Worm (Caenorhabditis elegans) whole organism, L2 larva: ENCODE results near the gene T11B7.5.

Experiments used
- C34F6.9 ChIP-seq: fragments of 150-350 bp; optimal IDR thresholded peaks from 2 replicates; lab custom pipeline; 2014; ENCODE audit warnings: missing biosample characterization, missing genetic modification characterization
- F13H6.1 ChIP-seq: sonication (generic microtip); optimal IDR thresholded peaks from 2 replicates; lab custom pipeline; 2016; ENCODE audit warnings: missing genetic modification characterization, missing compliant biosample characterization
- R02D3.7 ChIP-seq: fragments of 150-350 bp; optimal IDR thresholded peaks from 2 replicates; lab custom pipeline; 2014; ENCODE audit warnings: missing biosample characterization, missing genetic modification characterization
- Y55F3AM.14 ChIP-seq: fragments of 200-800 bp; sonication (Bioruptor generic); optimal IDR thresholded peaks from 2 replicates; lab custom pipeline; 2018; ENCODE audit warnings: mild to moderate bottlenecking, missing genetic modification characterization, missing compliant biosample characterization
- ZK546.5 ChIP-seq: sonication (generic microtip); optimal IDR thresholded peaks from 2 replicates; lab custom pipeline; 2017; ENCODE audit warnings: missing biosample characterization, missing genetic modification characterization
- alr-1 ChIP-seq: fragments of 150-350 bp; optimal IDR thresholded peaks from 2 replicates; lab custom pipeline; 2014; ENCODE audit warnings: missing biosample characterization, missing genetic modification characterization
- aly-2 ChIP-seq: fragments of 150-350 bp; optimal IDR thresholded peaks from 2 replicates; lab custom pipeline; 2014; ENCODE audit warnings: missing biosample characterization, missing genetic modification characterization
- ama-1 ChIP-seq: fragments of 150-350 bp; optimal IDR thresholded peaks from 2 replicates; lab custom pipeline; 2018; ENCODE audit warnings: inconsistent platforms
- blmp-1 ChIP-seq: sonication (generic microtip); optimal IDR thresholded peaks from 2 replicates; lab custom pipeline; 2017; ENCODE audit warnings: missing genetic modification characterization, mild to moderate bottlenecking, missing compliant biosample characterization, antibody characterized with exemption, moderate library complexity; ENCODE audit not compliant: insufficient read depth
- ceh-16 ChIP-seq: fragments of 150-350 bp; optimal IDR thresholded peaks from 2 replicates; lab custom pipeline; 2014; ENCODE audit warnings: missing biosample characterization, missing genetic modification characterization
- ceh-82 ChIP-seq: fragments of 150-350 bp; optimal IDR thresholded peaks from 2 replicates; lab custom pipeline; 2014; ENCODE audit warnings: missing biosample characterization, missing genetic modification characterization
- crh-2 ChIP-seq: sonication (generic microtip); optimal IDR thresholded peaks from 2 replicates; lab custom pipeline; 2017; ENCODE audit warnings: missing biosample characterization, missing genetic modification characterization
- dmd-4 ChIP-seq: sonication (generic microtip); optimal IDR thresholded peaks from 2 replicates; lab custom pipeline; 2017; ENCODE audit warnings: missing biosample characterization, missing genetic modification characterization
- egl-27 ChIP-seq: sonication (generic microtip); optimal IDR thresholded peaks from 3 replicates; lab custom pipeline; 2017; ENCODE audit warnings: missing biosample characterization, missing genetic modification reagents, missing genetic modification characterization
- elt-1 ChIP-seq: fragments of 150-350 bp; optimal IDR thresholded peaks from 2 replicates; lab custom pipeline; 2014; ENCODE audit warnings: missing biosample characterization, missing genetic modification characterization
- elt-3 ChIP-seq: sonication (generic microtip); optimal IDR thresholded peaks from 2 replicates; lab custom pipeline; 2017; ENCODE audit warnings: missing biosample characterization, missing genetic modification characterization
- fos-1 ChIP-seq: fragments of 150-350 bp; optimal IDR thresholded peaks from 2 replicates; lab custom pipeline; 2014; ENCODE audit warnings: missing biosample characterization, missing genetic modification characterization
- gmeb-1 ChIP-seq: fragments of 150-350 bp; optimal IDR thresholded peaks from 2 replicates; lab custom pipeline; 2014; ENCODE audit warnings: missing biosample characterization, missing genetic modification characterization
- lin-39 ChIP-seq: fragments of 150-350 bp; optimal IDR thresholded peaks from 2 replicates; lab custom pipeline; 2014; ENCODE audit warnings: missing biosample characterization, missing genetic modification reagents, missing genetic modification characterization
- mbf-1 ChIP-seq: sonication (generic microtip); optimal IDR thresholded peaks from 2 replicates; lab custom pipeline; 2017; ENCODE audit warnings: missing biosample characterization, missing genetic modification characterization
- nhr-10 ChIP-seq: sonication (generic microtip); optimal IDR thresholded peaks from 2 replicates; lab custom pipeline; 2017; ENCODE audit warnings: missing biosample characterization, missing genetic modification characterization
- nhr-11 ChIP-seq: fragments of 150-350 bp; optimal IDR thresholded peaks from 2 replicates; lab custom pipeline; 2014; ENCODE audit warnings: missing biosample characterization, missing genetic modification characterization
- nhr-129 ChIP-seq: fragments of 150-350 bp; optimal IDR thresholded peaks from 2 replicates; lab custom pipeline; 2014; ENCODE audit warnings: missing biosample characterization, missing genetic modification characterization
- nhr-21 ChIP-seq: fragments of 150-350 bp; optimal IDR thresholded peaks from 2 replicates; lab custom pipeline; 2014; ENCODE audit warnings: missing biosample characterization, missing genetic modification characterization
- nhr-23 ChIP-seq: fragments of 150-350 bp; optimal IDR thresholded peaks from 2 replicates; lab custom pipeline; 2014; ENCODE audit warnings: missing biosample characterization, missing genetic modification reagents, missing genetic modification characterization
- nhr-237 ChIP-seq: fragments of 150-350 bp; optimal IDR thresholded peaks from 2 replicates; lab custom pipeline; 2014; ENCODE audit warnings: missing biosample characterization, missing genetic modification characterization
- nhr-25 ChIP-seq: fragments of 150-350 bp; sonication (generic microtip); optimal IDR thresholded peaks from 3 replicates; lab custom pipeline; 2014; ENCODE audit warnings: missing biosample characterization, missing genetic modification characterization
- nhr-77 ChIP-seq: fragments of 150-350 bp; optimal IDR thresholded peaks from 2 replicates; lab custom pipeline; 2014; ENCODE audit warnings: missing biosample characterization, missing genetic modification characterization
- sem-4 ChIP-seq: fragments of 150-350 bp; optimal IDR thresholded peaks from 2 replicates; lab custom pipeline; 2014; ENCODE audit warnings: missing biosample characterization, missing genetic modification reagents, missing genetic modification characterization
- sma-3 ChIP-seq: sonication (generic microtip); optimal IDR thresholded peaks from 2 replicates; lab custom pipeline; 2016; ENCODE audit warnings: missing genetic modification reagents, missing genetic modification characterization, missing compliant biosample characterization
- sma-9 ChIP-seq, 2 experiments: fragments of 150-350 bp in 1 of 2; sonication (generic microtip) in 1 of 2; optimal IDR thresholded peaks; 2 replicates each; lab custom pipeline; 2014 to 2016; ENCODE audit warnings: missing genetic modification characterization in 2 of 2, mild to moderate bottlenecking in 1 of 2, missing biosample characterization in 1 of 2, missing compliant biosample characterization in 1 of 2, missing genetic modification reagents in 1 of 2, moderate library complexity in 1 of 2
- snpc-4 ChIP-seq: fragments of 150-350 bp; optimal IDR thresholded peaks from 2 replicates; lab custom pipeline; 2014; ENCODE audit warnings: missing biosample characterization, missing genetic modification characterization
- unc-39 ChIP-seq: fragments of 150-350 bp; optimal IDR thresholded peaks from 2 replicates; lab custom pipeline; 2014; ENCODE audit warnings: missing biosample characterization, missing genetic modification characterization
- unc-55 ChIP-seq: fragments of 150-350 bp; sonication (generic microtip); optimal IDR thresholded peaks from 3 replicates; lab custom pipeline; 2014; ENCODE audit warnings: missing biosample characterization, missing genetic modification reagents, missing genetic modification characterization
- ztf-1 ChIP-seq: fragments of 200-800 bp; sonication (Bioruptor generic); conservative IDR thresholded peaks from 2 replicates; pipeline ENCODE4 v1.3.6; 2022; ENCODE audit warnings: missing genetic modification characterization, missing compliant biosample characterization
- ztf-4 ChIP-seq: fragments of 150-350 bp; optimal IDR thresholded peaks from 2 replicates; lab custom pipeline; 2014; ENCODE audit warnings: missing biosample characterization, missing genetic modification characterization

Gene T11B7.5

ce11 chrIV:8816617-8817016 lies 39.2 kb downstream of the T11B7.5 start:
- TF ChIP-seq nhr-21 = no peak
- TF ChIP-seq nhr-237 (tag; lab: Kevin White, UChicago) = no peak
- no peak for TF ChIP-seq gmeb-1 (tag; lab: Kevin White, UChicago)
- no peak for TF ChIP-seq dmd-4
- TF ChIP-seq ama-1 (lab: Kevin White, UChicago) = no peak
- TF ChIP-seq R02D3.7 (tag; lab: Kevin White, UChicago) = no peak
- no peak for TF ChIP-seq ceh-16 (tag; lab: Kevin White, UChicago)
- no peak for TF ChIP-seq elt-1 (tag; lab: Kevin White, UChicago)
- TF ChIP-seq unc-39 (tag; lab: Kevin White, UChicago) = no peak
- no peak for TF ChIP-seq crh-2 (tag; lab: Kevin White, UChicago)
- no peak for TF ChIP-seq mbf-1 (tag; lab: Kevin White, UChicago)
- no peak for TF ChIP-seq ztf-1 (GFP tag; lab: Robert Waterston, UW)
- no peak for TF ChIP-seq nhr-23 (tag; lab: Kevin White, UChicago)
- no peak for TF ChIP-seq nhr-11 (tag; lab: Kevin White, UChicago)
- TF ChIP-seq egl-27 = no peak
- no peak for TF ChIP-seq fos-1 (tag; lab: Kevin White, UChicago)
- no peak for TF ChIP-seq nhr-77 (tag; lab: Kevin White, UChicago)

ce11 chrIV:8816029-8816428 lies 39.8 kb downstream of the T11B7.5 start, which contains the start of gene grsp-2:
grsp-2 (plus strand) TSS chrIV:8816329.
- peak; percentile 35 for TF ChIP-seq sma-3 (GFP tag; lab: Kevin White, UChicago)
- TF ChIP-seq alr-1 = no peak

- TF ChIP-seq lin-39 = no peak
- TF ChIP-seq sma-9 (GFP tag; optimal IDR thresholded peaks at IDR 0.05; lab: Kevin White, UChicago) = peak; percentile 55
- TF ChIP-seq sma-9 (tag; optimal IDR thresholded peaks at IDR 0.05; lab: Kevin White, UChicago) = no peak
- no peak for TF ChIP-seq gmeb-1 (tag; lab: Kevin White, UChicago)
- TF ChIP-seq unc-55 (GFP tag; lab: Kevin White, UChicago) = no peak
- TF ChIP-seq nhr-21 = peak; percentile 23
- TF ChIP-seq snpc-4 = no peak
- TF ChIP-seq mbf-1 (tag; lab: Kevin White, UChicago) = no peak
- no peak for TF ChIP-seq nhr-10 (tag; lab: Kevin White, UChicago)
- TF ChIP-seq elt-3 (tag; lab: Kevin White, UChicago) = no peak
- TF ChIP-seq ztf-4 (tag; lab: Kevin White, UChicago) = no peak
- peak; percentile 21 for TF ChIP-seq sma-3 (GFP tag; lab: Kevin White, UChicago)
- no peak for TF ChIP-seq blmp-1 (tag; lab: Kevin White, UChicago)
- TF ChIP-seq Y55F3AM.14 (GFP tag; lab: Kevin White, UChicago) = no peak
- TF ChIP-seq nhr-25 (tag; lab: Kevin White, UChicago) = peak; percentile 29
- TF ChIP-seq ZK546.5 (tag; lab: Kevin White, UChicago) = no peak
- TF ChIP-seq sem-4 = no peak
These were observed 40.7 kb downstream of the T11B7.5 start for ce11 chrIV:8815162-8815561.

ce11 chrIV:8813614-8814013 lies 42.2 kb downstream of the T11B7.5 start, which contains the start of gene exc-5:
exc-5 (minus strand) TSS chrIV:8813670.
- TF ChIP-seq elt-3 (tag; lab: Kevin White, UChicago) = no peak
- no peak for TF ChIP-seq ceh-16 (tag; lab: Kevin White, UChicago)
- peak; percentile 13 for TF ChIP-seq nhr-129 (tag; lab: Kevin White, UChicago)
- peak; percentile 51 for TF ChIP-seq F13H6.1
- TF ChIP-seq ZK546.5 (tag; lab: Kevin White, UChicago) = no peak
- TF ChIP-seq sma-9 (GFP tag; optimal IDR thresholded peaks at IDR 0.05; lab: Kevin White, UChicago) = peak; percentile 28
- no peak for TF ChIP-seq sma-9 (tag; optimal IDR thresholded peaks at IDR 0.05; lab: Kevin White, UChicago)
- no peak for TF ChIP-seq dmd-4
- TF ChIP-seq C34F6.9 (tag; lab: Kevin White, UChicago) = peak; percentile 8
- TF ChIP-seq ceh-82 = no peak
- TF ChIP-seq gmeb-1 (tag; lab: Kevin White, UChicago) = no peak
- no peak for TF ChIP-seq unc-55 (GFP tag; lab: Kevin White, UChicago)
- TF ChIP-seq nhr-21 = no peak
- no peak for TF ChIP-seq aly-2 (tag; lab: Kevin White, UChicago)
- TF ChIP-seq nhr-237 (tag; lab: Kevin White, UChicago) = no peak
- no peak for TF ChIP-seq nhr-25 (tag; lab: Kevin White, UChicago)
- no peak for TF ChIP-seq mbf-1 (tag; lab: Kevin White, UChicago)
